Fruit fly (Drosophila melanogaster) whole organism, embryonic: ENCODE results near the gene CG31016.

Experiments
- Atf3 ChIP-seq: fragments of 200-800 bp; sonication (Bioruptor generic); optimal IDR thresholded peaks from 3 replicates; lab custom pipeline; 2016; ENCODE audit warnings: missing biosample characterization, missing genetic modification characterization
- CG10147 ChIP-seq: fragments of 200-800 bp; sonication (Bioruptor generic); optimal IDR thresholded peaks from 2 replicates; lab custom pipeline; 2019; ENCODE audit warnings: missing biosample characterization, mild to moderate bottlenecking, missing genetic modification characterization, moderate library complexity
- CG11093 ChIP-seq: fragments of 200-800 bp; sonication (Bioruptor generic); IDR thresholded peaks from 3 replicates; pipeline ENCODE4 v1.3.6; 2022; ENCODE audit warnings: missing biosample characterization, missing genetic modification characterization
- CG12942 ChIP-seq: fragments of 200-800 bp; sonication (Bioruptor generic); optimal IDR thresholded peaks from 3 replicates; lab custom pipeline; 2016; ENCODE audit warnings: missing biosample characterization, missing genetic modification characterization
- CG1602 ChIP-seq: fragments of 200-800 bp; sonication (Bioruptor generic); optimal IDR thresholded peaks from 3 replicates; lab custom pipeline; 2016; ENCODE audit warnings: missing biosample characterization, missing genetic modification characterization
- CG16779 ChIP-seq: fragments of 200-800 bp; sonication (Bioruptor generic); IDR thresholded peaks from 2 replicates; pipeline ENCODE4 v1.3.6; 2022; ENCODE audit warnings: missing biosample characterization, missing genetic modification characterization
- CG17829 ChIP-seq: fragments of 200-800 bp; optimal IDR thresholded peaks from 2 replicates; lab custom pipeline; 2019; ENCODE audit warnings: missing biosample characterization, mild to moderate bottlenecking, missing genetic modification characterization, moderate library complexity
- CG34376 ChIP-seq: fragments of 200-800 bp; sonication (Bioruptor generic); optimal IDR thresholded peaks from 2 replicates; lab custom pipeline; 2018; ENCODE audit warnings: missing biosample characterization, mild to moderate bottlenecking, missing genetic modification characterization
- CG3995 ChIP-seq: fragments of 200-800 bp; sonication (Bioruptor generic); optimal IDR thresholded peaks from 3 replicates; lab custom pipeline; 2016; ENCODE audit warnings: missing biosample characterization, missing genetic modification characterization
- CG4282 ChIP-seq: fragments of 200-800 bp; sonication (Bioruptor generic); optimal IDR thresholded peaks from 2 replicates; lab custom pipeline; 2016; ENCODE audit warnings: missing biosample characterization, missing genetic modification characterization
- CG4360 ChIP-seq: fragments of 200-800 bp; sonication (Bioruptor generic); IDR thresholded peaks from 2 replicates; pipeline ENCODE4 v1.3.6; 2022; ENCODE audit warnings: missing biosample characterization, missing genetic modification characterization
- CG5180 ChIP-seq: fragments of 200-800 bp; sonication (Bioruptor generic); optimal IDR thresholded peaks from 3 replicates; lab custom pipeline; 2017; ENCODE audit warnings: missing biosample characterization, missing genetic modification characterization, mild to moderate bottlenecking, moderate library complexity, missing genetic modification reagents
- CG5245 ChIP-seq: fragments of 200-800 bp; sonication (Bioruptor generic); optimal IDR thresholded peaks from 3 replicates; lab custom pipeline; 2016; ENCODE audit warnings: missing biosample characterization, missing genetic modification characterization
- CG7357 ChIP-seq: fragments of 200-800 bp; sonication (Bioruptor generic); IDR thresholded peaks from 3 replicates; pipeline ENCODE4 v1.3.6; 2022; ENCODE audit warnings: missing biosample characterization, missing genetic modification characterization
- CG7556 ChIP-seq: fragments of 200-800 bp; sonication (Bioruptor generic); optimal IDR thresholded peaks from 2 replicates; lab custom pipeline; 2017; ENCODE audit warnings: missing biosample characterization, mild to moderate bottlenecking, missing genetic modification characterization
- CG8281 ChIP-seq: fragments of 200-800 bp; sonication (Bioruptor generic); optimal IDR thresholded peaks from 2 replicates; lab custom pipeline; 2018; ENCODE audit warnings: missing biosample characterization, mild to moderate bottlenecking, missing genetic modification characterization, moderate library complexity
- CG9932 ChIP-seq: fragments of 200-800 bp; sonication (Bioruptor generic); IDR thresholded peaks from 2 replicates; pipeline ENCODE4 v1.3.6; 2022; ENCODE audit warnings: missing biosample characterization, missing genetic modification characterization
- Chrac-16 ChIP-seq: fragments of 200-800 bp; sonication (Bioruptor generic); optimal IDR thresholded peaks from 3 replicates; lab custom pipeline; 2016; ENCODE audit warnings: missing biosample characterization, missing genetic modification characterization
- D ChIP-seq, 2 experiments: fragments of 200-800 bp in 1 of 2; fragments of >200 bp in 1 of 2; sonication (Bioruptor generic) in 1 of 2; optimal IDR thresholded peaks; 2 replicates in 1 of 2; 3 replicates in 1 of 2; lab custom pipeline; 2017; ENCODE audit warnings: mild to moderate bottlenecking in 1 of 2, missing biosample characterization in 1 of 2, missing genetic modification characterization in 1 of 2, missing genetic modification reagents in 1 of 2
- Dek ChIP-seq: fragments of 200-800 bp; sonication (Bioruptor generic); optimal IDR thresholded peaks from 3 replicates; lab custom pipeline; 2019; ENCODE audit warnings: missing biosample characterization, mild to moderate bottlenecking, missing genetic modification characterization, moderate library complexity
- ERR ChIP-seq: fragments of 200-800 bp; sonication (Bioruptor generic); optimal IDR thresholded peaks from 2 replicates; lab custom pipeline; 2016; ENCODE audit warnings: missing biosample characterization, missing genetic modification characterization
- Elba2 ChIP-seq: fragments of 200-800 bp; sonication (Bioruptor generic); optimal IDR thresholded peaks from 3 replicates; lab custom pipeline; 2016; ENCODE audit warnings: missing biosample characterization, missing genetic modification characterization
- GATAe ChIP-seq: fragments of 200-800 bp; sonication (Bioruptor generic); conservative IDR thresholded peaks from 2 replicates; pipeline ENCODE4 v1.3.6; 2022; ENCODE audit warnings: missing biosample characterization, missing genetic modification characterization
- Hmx ChIP-seq: fragments of 200-800 bp; sonication (Bioruptor generic); optimal IDR thresholded peaks from 2 replicates; lab custom pipeline; 2016; ENCODE audit warnings: missing biosample characterization, missing genetic modification characterization
- Hsf ChIP-seq: fragments of 200-800 bp; sonication (Bioruptor generic); optimal IDR thresholded peaks from 3 replicates; lab custom pipeline; 2016; ENCODE audit warnings: missing biosample characterization, missing genetic modification characterization
- Kr ChIP-seq: fragments of 200-800 bp; sonication (Bioruptor generic); optimal IDR thresholded peaks from 2 replicates; lab custom pipeline; 2017; ENCODE audit warnings: missing biosample characterization, mild to moderate bottlenecking, missing genetic modification characterization
- Mes4 ChIP-seq: fragments of 200-800 bp; sonication (Bioruptor generic); optimal IDR thresholded peaks from 2 replicates; lab custom pipeline; 2016; ENCODE audit warnings: missing biosample characterization, missing genetic modification characterization
- Oli ChIP-seq: fragments of 200-800 bp; sonication (Bioruptor generic); optimal IDR thresholded peaks from 2 replicates; lab custom pipeline; 2018; ENCODE audit warnings: missing biosample characterization, mild to moderate bottlenecking, missing genetic modification characterization, moderate library complexity
- Trl ChIP-seq, 3 experiments: fragments of >200 bp in 2 of 3; fragments of 200-800 bp in 1 of 3; sonication (Bioruptor generic) in 1 of 3; optimal IDR thresholded peaks; 2 replicates in 1 of 3; 3 replicates in 2 of 3; lab custom pipeline; 2016 to 2017; ENCODE audit warnings: missing biosample characterization in 1 of 3, missing genetic modification characterization in 1 of 3
- ase ChIP-seq: fragments of 200-800 bp; sonication (Bioruptor generic); IDR thresholded peaks from 3 replicates; pipeline ENCODE4 v1.3.6; 2022; ENCODE audit warnings: missing biosample characterization, missing genetic modification characterization
- az2 ChIP-seq: fragments of 200-800 bp; sonication (Bioruptor generic); optimal IDR thresholded peaks from 3 replicates; lab custom pipeline; 2016; ENCODE audit warnings: missing biosample characterization, missing genetic modification characterization
- bbx ChIP-seq: fragments of 200-800 bp; sonication (Bioruptor generic); IDR thresholded peaks from 2 replicates; pipeline ENCODE4 v1.3.6; 2022; ENCODE audit warnings: missing biosample characterization, missing genetic modification characterization; ENCODE audit not compliant: partially characterized antibody
- dpn ChIP-seq, 2 experiments: fragments of 200-800 bp; sonication (Bioruptor generic); optimal IDR thresholded peaks; 3 replicates each; lab custom pipeline; 2016; ENCODE audit warnings: missing biosample characterization in 2 of 2, missing genetic modification characterization in 2 of 2
- eve ChIP-seq, 2 experiments: fragments of >200 bp; optimal IDR thresholded peaks; 2 replicates each; lab custom pipeline; 2017; ENCODE audit warnings: missing biosample characterization in 2 of 2, missing genetic modification characterization in 2 of 2
- fru ChIP-seq: fragments of >200 bp; optimal IDR thresholded peaks from 2 replicates; lab custom pipeline; 2017
- gem ChIP-seq: fragments of 200-800 bp; sonication (Bioruptor generic); optimal IDR thresholded peaks from 2 replicates; lab custom pipeline; 2019; ENCODE audit warnings: missing biosample characterization, mild to moderate bottlenecking, missing genetic modification characterization, moderate library complexity
- hkb ChIP-seq, 2 experiments: fragments of 200-800 bp in 1 of 2; fragments of >200 bp in 1 of 2; sonication (Bioruptor generic) in 1 of 2; IDR thresholded peaks in 1 of 2; optimal IDR thresholded peaks in 1 of 2; 2 replicates each; pipeline versions ENCODE4 v1.3.6 to Lab custom; 2017 to 2022; ENCODE audit warnings: missing biosample characterization in 1 of 2, missing genetic modification characterization in 1 of 2
- ken ChIP-seq: fragments of 200-800 bp; sonication (Bioruptor generic); IDR thresholded peaks from 3 replicates; pipeline ENCODE4 v1.3.6; 2022; ENCODE audit warnings: missing biosample characterization, missing genetic modification characterization
- klu ChIP-seq: fragments of 200-800 bp; sonication (Bioruptor generic); IDR thresholded peaks from 2 replicates; pipeline ENCODE4 v1.3.6; 2022; ENCODE audit warnings: missing biosample characterization, missing genetic modification characterization
- knrl ChIP-seq: fragments of 200-800 bp; sonication (Bioruptor generic); IDR thresholded peaks from 3 replicates; pipeline ENCODE4 v1.3.6; 2022; ENCODE audit warnings: missing biosample characterization, missing genetic modification characterization; ENCODE audit not compliant: partially characterized antibody
- lilli ChIP-seq: fragments of 200-800 bp; sonication (Bioruptor generic); optimal IDR thresholded peaks from 3 replicates; lab custom pipeline; 2016; ENCODE audit warnings: missing biosample characterization, missing genetic modification characterization
- peb ChIP-seq: fragments of 200-800 bp; sonication (Bioruptor generic); IDR thresholded peaks from 2 replicates; pipeline ENCODE4 v1.3.6; 2022; ENCODE audit warnings: missing biosample characterization, missing genetic modification characterization
- pita ChIP-seq: fragments of 200-800 bp; sonication (Bioruptor generic); optimal IDR thresholded peaks from 2 replicates; lab custom pipeline; 2017; ENCODE audit warnings: missing biosample characterization, mild to moderate bottlenecking, missing genetic modification characterization
- prd ChIP-seq, 3 experiments: fragments of >200 bp in 2 of 3; fragments of 200-800 bp in 1 of 3; sonication (Bioruptor generic) in 1 of 3; optimal IDR thresholded peaks in 2 of 3; IDR thresholded peaks in 1 of 3; 2 replicates in 2 of 3; 3 replicates in 1 of 3; pipeline versions ENCODE4 v1.3.6 to Lab custom; 2017 to 2022; ENCODE audit warnings: missing biosample characterization in 1 of 3, missing genetic modification characterization in 1 of 3
- rib ChIP-seq: fragments of 200-800 bp; sonication (Bioruptor generic); IDR thresholded peaks from 2 replicates; pipeline ENCODE4 v1.3.6; 2022; ENCODE audit warnings: missing biosample characterization, missing genetic modification characterization
- sisA ChIP-seq: fragments of 200-800 bp; sonication (Bioruptor generic); IDR thresholded peaks from 2 replicates; pipeline ENCODE4 v1.3.6; 2022; ENCODE audit warnings: missing biosample characterization, missing genetic modification characterization
- sna ChIP-seq: fragments of 200-800 bp; sonication (Bioruptor generic); IDR thresholded peaks from 2 replicates; pipeline ENCODE4 v1.3.6; 2022; ENCODE audit warnings: missing biosample characterization, missing genetic modification characterization; ENCODE audit not compliant: partially characterized antibody
- usp ChIP-seq: fragments of >200 bp; optimal IDR thresholded peaks from 2 replicates; lab custom pipeline; 2017; ENCODE audit warnings: missing biosample characterization, missing genetic modification characterization

CG31016 gene

DNA sequence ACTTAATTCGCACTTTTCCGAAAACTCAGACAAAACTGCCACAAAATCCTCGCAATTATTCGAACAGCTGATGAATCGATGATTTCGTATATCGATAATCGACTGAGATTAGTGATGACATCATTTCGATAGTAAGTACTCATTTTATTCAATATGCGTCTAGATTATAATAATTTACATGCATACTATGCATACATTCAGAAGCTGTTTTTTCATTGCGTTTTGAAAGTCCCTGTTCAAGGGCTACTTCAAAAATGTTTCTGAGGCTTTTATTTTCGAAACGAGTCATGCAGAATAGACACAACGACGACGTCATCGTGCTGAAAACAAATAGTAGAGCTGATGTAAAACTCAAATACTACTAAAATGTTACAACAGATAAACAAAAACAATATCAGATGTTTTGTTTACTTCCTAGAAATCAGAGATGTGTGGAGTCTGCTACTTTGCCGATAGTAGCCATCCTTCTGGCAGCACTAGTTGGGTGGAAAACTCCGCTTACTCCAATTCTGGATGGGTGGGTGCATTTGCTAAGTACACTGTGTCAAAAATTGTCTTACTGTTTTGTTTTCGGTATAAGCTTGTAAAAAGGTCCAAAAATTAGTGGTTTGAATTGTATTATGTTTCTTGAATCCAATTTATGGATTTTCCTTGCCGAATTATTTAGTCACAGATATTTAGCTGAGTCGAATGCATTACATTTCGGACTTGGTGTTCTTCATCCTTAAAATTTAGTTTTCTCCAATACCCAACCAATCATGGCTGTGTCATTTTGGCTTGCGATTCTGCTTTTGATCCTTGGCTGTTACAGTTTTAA lies 4.3 kb upstream of the CG31016 start, which contains the start of the genes CG2246 and CG31021 (continued):
- no peak for TF ChIP-seq Oli (tag; lab: Kevin White, UChicago)
- no peak for TF ChIP-seq fru
- no peak for TF ChIP-seq D (optimal IDR thresholded peaks at IDR 0.05; lab: Kevin White, UChicago)
- TF ChIP-seq D (GFP tag; optimal IDR thresholded peaks at IDR 0.05; lab: Kevin White, UChicago), result no peak
- peak; percentile 86 for TF ChIP-seq CG9932 (GFP tag; lab: Robert Waterston, UW)
- no peak for TF ChIP-seq CG5180 (GFP tag; lab: Kevin White, UChicago)
- peak; percentile 52 to 59 for TF ChIP-seq dpn (GFP tag; optimal IDR thresholded peaks at IDR 0.05; lab: Kevin White, UChicago)
- peak; percentile 44 for TF ChIP-seq Mes4
- TF ChIP-seq sisA (GFP tag; lab: Robert Waterston, UW), result peak; percentile 55
- peak; percentile 23 for TF ChIP-seq CG12942 (GFP tag; lab: Kevin White, UChicago)
- peak; percentile 39; the same call in 1 of the 2 replicates for TF ChIP-seq klu (GFP tag; lab: Robert Waterston, UW)
- TF ChIP-seq Dek (tag; lab: Kevin White, UChicago), result peak; percentile 64
- TF ChIP-seq Elba2 (GFP tag; lab: Kevin White, UChicago), result no peak
- TF ChIP-seq bbx (GFP tag; lab: Robert Waterston, UW), result peak; percentile 79
- TF ChIP-seq prd (optimal IDR thresholded peaks at IDR 0.05; lab: Kevin White, UChicago), result no peak
- TF ChIP-seq prd (GFP tag; IDR thresholded peaks at IDR 0.05; lab: Robert Waterston, UW), result peak; percentile 51; the same call in 1 of the 3 replicates
- no peak for TF ChIP-seq CG16779 (GFP tag; lab: Robert Waterston, UW)
- peak; percentile 71 for TF ChIP-seq gem (tag; lab: Kevin White, UChicago)
- TF ChIP-seq CG8281 (tag; lab: Kevin White, UChicago), result no peak
- no peak for TF ChIP-seq CG4360 (GFP tag; lab: Robert Waterston, UW)
- no peak for TF ChIP-seq Trl (optimal IDR thresholded peaks at IDR 0.05; lab: Kevin White, UChicago)
- TF ChIP-seq Trl (GFP tag; optimal IDR thresholded peaks at IDR 0.05; lab: Kevin White, UChicago), result peak; percentile 53
- no peak; the same call in 2 of the 3 replicates for TF ChIP-seq ase (GFP tag; lab: Robert Waterston, UW)
- peak; percentile 30 for TF ChIP-seq CG10147 (GFP tag; lab: Kevin White, UChicago)
- no peak for TF ChIP-seq hkb (optimal IDR thresholded peaks at IDR 0.05; lab: Kevin White, UChicago)
- no peak for TF ChIP-seq hkb (GFP tag; IDR thresholded peaks at IDR 0.05; lab: Robert Waterston, UW)
- TF ChIP-seq CG17829 (tag; lab: Kevin White, UChicago), result peak; percentile 59
- peak; percentile 18 for TF ChIP-seq Hsf (GFP tag; lab: Kevin White, UChicago)
- no peak for TF ChIP-seq GATAe (GFP tag; lab: Robert Waterston, UW)
- TF ChIP-seq Chrac-16, result peak; percentile 34
- peak; percentile 32 for TF ChIP-seq CG5245 (GFP tag; lab: Kevin White, UChicago)
- TF ChIP-seq CG7357 (GFP tag; lab: Robert Waterston, UW), result no peak
- no peak for TF ChIP-seq usp (GFP tag; lab: Kevin White, UChicago)
- peak; percentile 66 for TF ChIP-seq CG4282 (GFP tag; lab: Kevin White, UChicago)
- no peak for TF ChIP-seq peb
- TF ChIP-seq CG7556 (GFP tag; lab: Kevin White, UChicago), result peak; percentile 31
- TF ChIP-seq az2 (GFP tag; lab: Kevin White, UChicago), result peak; percentile 39
- peak; percentile 85 for TF ChIP-seq knrl (GFP tag; lab: Robert Waterston, UW)
- TF ChIP-seq pita (GFP tag; lab: Kevin White, UChicago), result peak; percentile 82
- TF ChIP-seq ERR (GFP tag; lab: Kevin White, UChicago), result peak; percentile 30
- peak; percentile 57; the same call in 1 of the 3 replicates for TF ChIP-seq ken (GFP tag; lab: Robert Waterston, UW)
- TF ChIP-seq Kr (GFP tag; lab: Kevin White, UChicago), result no peak
- TF ChIP-seq Atf3, result peak; percentile 67
- peak in 1 of 2 experiments; percentile 55 for TF ChIP-seq eve (GFP tag; optimal IDR thresholded peaks at IDR 0.05; lab: Kevin White, UChicago)
- no peak for TF ChIP-seq rib (GFP tag; lab: Robert Waterston, UW)
- TF ChIP-seq CG3995 (GFP tag; lab: Kevin White, UChicago), result peak; percentile 84
- peak; percentile 18 for TF ChIP-seq CG34376 (GFP tag; lab: Kevin White, UChicago)
- TF ChIP-seq sna (GFP tag; lab: Robert Waterston, UW), result peak; percentile 80
- TF ChIP-seq CG1602 (GFP tag; lab: Kevin White, UChicago), result no peak
- no peak for TF ChIP-seq Hmx
- 0 out of 3 replicates have a peak, but pooled peaks have one; percentile 24 for TF ChIP-seq CG11093 (GFP tag; lab: Robert Waterston, UW)
- TF ChIP-seq lilli (GFP tag; lab: Kevin White, UChicago), result peak; percentile 68
